Fruit fly (Drosophila melanogaster): ENCODE measurements around the gene hyx.

DNA sequence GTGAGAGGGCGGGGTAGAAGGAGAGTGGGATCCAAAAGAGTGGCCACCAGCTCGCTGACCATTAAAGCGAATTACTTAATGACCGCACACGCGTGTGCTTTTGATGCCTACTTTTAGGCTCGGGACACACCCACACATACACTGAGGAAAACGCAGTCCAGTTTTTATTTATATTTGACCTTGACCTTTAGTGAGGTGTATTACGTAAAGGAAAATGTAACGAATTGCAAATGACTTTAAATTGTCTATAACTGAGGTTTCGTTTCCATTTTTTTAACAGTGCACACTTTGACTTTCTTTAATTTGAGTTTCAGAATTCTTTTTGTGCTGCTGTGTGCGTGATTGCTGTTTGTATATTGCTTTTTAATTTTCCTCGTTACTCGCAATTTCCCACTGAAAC lies 46.7 kb downstream of the hyx start:
- TF ChIP-seq usp (GFP tag; optimal IDR thresholded peaks at IDR 0.05) (no peak), EcR (GFP tag; optimal IDR thresholded peaks at IDR 0.05) (no peak)
